Worm (Caenorhabditis elegans) whole organism, L1 larva: ENCODE data around the gene trpp-5.

Experiments
- alr-1 ChIP-seq: fragments of 200-800 bp; sonication (Bioruptor generic); optimal IDR thresholded peaks from 2 replicates; lab custom pipeline; 2018; ENCODE audit warnings: borderline replicate concordance, mild to moderate bottlenecking, missing genetic modification characterization, missing compliant biosample characterization
- blmp-1 ChIP-seq: fragments of 150-350 bp; optimal IDR thresholded peaks from 2 replicates; lab custom pipeline; 2014; ENCODE audit warnings: missing biosample characterization, missing genetic modification characterization
- dpl-1 ChIP-seq, 3 experiments: fragments of 150-350 bp in 2 of 3; sonication (generic microtip) in 1 of 3; optimal IDR thresholded peaks; 2 replicates each; lab custom pipeline; 2014 to 2017; ENCODE audit warnings: missing biosample characterization in 3 of 3, missing genetic modification characterization in 3 of 3, missing genetic modification reagents in 3 of 3
- efl-1 ChIP-seq, 4 experiments: fragments of 150-350 bp; optimal IDR thresholded peaks in 3 of 4; peaks in 1 of 4; 1 replicate in 1 of 4; 2 replicates in 3 of 4; lab custom pipeline; 2014; ENCODE audit warnings: missing biosample characterization in 2 of 4, missing genetic modification characterization in 2 of 4, missing genetic modification reagents in 2 of 4
- egl-13 ChIP-seq: sonication (generic microtip); optimal IDR thresholded peaks from 2 replicates; lab custom pipeline; 2016; ENCODE audit warnings: missing genotype, missing genetic modification reagents, missing genetic modification characterization, missing compliant biosample characterization
- elt-3 ChIP-seq, 6 experiments: fragments of 150-350 bp in 1 of 6; sonication (generic microtip); optimal IDR thresholded peaks; 2 replicates each; lab custom pipeline; 2017 to 2018; ENCODE audit warnings: missing biosample characterization in 6 of 6, missing genetic modification characterization in 6 of 6, inconsistent platforms in 1 of 6
- lin-15B ChIP-seq: fragments of 150-350 bp; sonication (generic microtip); optimal IDR thresholded peaks from 3 replicates; lab custom pipeline; 2014; ENCODE audit warnings: missing biosample characterization, missing genetic modification characterization
- lir-3 ChIP-seq: sonication (generic microtip); optimal IDR thresholded peaks from 2 replicates; lab custom pipeline; 2016; ENCODE audit warnings: mild to moderate bottlenecking, missing genetic modification characterization, moderate library complexity, missing compliant biosample characterization; ENCODE audit not compliant: poor library complexity
- lsy-2 ChIP-seq, 2 experiments: fragments of 150-350 bp; optimal IDR thresholded peaks; 2 replicates each; lab custom pipeline; 2014; ENCODE audit warnings: missing biosample characterization in 2 of 2, missing genetic modification characterization in 2 of 2
- mab-9 ChIP-seq: fragments of 200-800 bp; sonication (Bioruptor generic); IDR thresholded peaks from 2 replicates; pipeline ENCODE4 v1.3.6; 2022; ENCODE audit warnings: missing genetic modification reagents, missing genetic modification characterization, missing compliant biosample characterization
- mdl-1 ChIP-seq, 2 experiments: fragments of 150-350 bp; optimal IDR thresholded peaks; 2 replicates each; lab custom pipeline; 2014 to 2017; ENCODE audit warnings: missing biosample characterization in 2 of 2, missing genetic modification characterization in 2 of 2, inconsistent platforms in 1 of 2
- snpc-4 ChIP-seq: fragments of 150-350 bp; optimal IDR thresholded peaks from 2 replicates; lab custom pipeline; 2014; ENCODE audit warnings: missing biosample characterization, missing genetic modification characterization
- sptf-1 ChIP-seq: fragments of 150-350 bp; optimal IDR thresholded peaks from 2 replicates; lab custom pipeline; 2014; ENCODE audit warnings: missing biosample characterization, missing genetic modification characterization

ce11 chrII:12184857-12185256 lies 17.3 kb downstream of the trpp-5 start, which contains the start of gene Y57A10A.13:
- TF ChIP-seq egl-13: no peak
- peak; percentile 4 to 52 for TF ChIP-seq lsy-2 (tag; optimal IDR thresholded peaks at IDR 0.05; lab: Kevin White, UChicago)
- peak; percentile 72 to 87 (median 79) for TF ChIP-seq dpl-1 (GFP tag; optimal IDR thresholded peaks at IDR 0.05; lab: Kevin White, UChicago)
- no peak for TF ChIP-seq mab-9 (GFP tag; lab: Robert Waterston, UW)
- TF ChIP-seq sptf-1 (tag; lab: Kevin White, UChicago): no peak
- TF ChIP-seq snpc-4 (tag; lab: Kevin White, UChicago): no peak
- TF ChIP-seq lin-15B: no peak
- no peak for TF ChIP-seq elt-3 (tag; optimal IDR thresholded peaks at IDR 0.05; lab: Kevin White, UChicago)
- no peak for TF ChIP-seq alr-1
- TF ChIP-seq mdl-1 (tag; optimal IDR thresholded peaks at IDR 0.05; lab: Kevin White, UChicago): no peak
- peak; percentile 13 for TF ChIP-seq blmp-1
- TF ChIP-seq efl-1 (optimal IDR thresholded peaks at IDR 0.05; lab: Kevin White, UChicago): peak; percentile 58 to 80
- TF ChIP-seq efl-1 (GFP tag; optimal IDR thresholded peaks at IDR 0.05 in 1 of 2; lab: Kevin White, UChicago): peak; percentile 84 to 98
- TF ChIP-seq lir-3 (tag; lab: Kevin White, UChicago): no peak
